Worm (Caenorhabditis elegans) whole organism, midembryonic: ENCODE results near the gene agxt-1.

ENCODE experiments used
- flt-1 ChIP-seq: fragments of 200-800 bp; sonication (Bioruptor generic); IDR thresholded peaks from 2 replicates; pipeline ENCODE4 v1.3.6; 2022; ENCODE audit warnings: missing genetic modification characterization, missing compliant biosample characterization
- klf-2 ChIP-seq: fragments of 200-800 bp; sonication (Bioruptor generic); conservative IDR thresholded peaks from 2 replicates; pipeline ENCODE4 v1.3.6; 2022; ENCODE audit warnings: missing genetic modification reagents, missing genetic modification characterization, missing compliant biosample characterization
- ztf-29 ChIP-seq: fragments of 200-800 bp; sonication (Bioruptor generic); IDR thresholded peaks from 2 replicates; pipeline ENCODE4 v1.3.6; 2022; ENCODE audit warnings: missing genetic modification reagents, missing genetic modification characterization, missing compliant biosample characterization

- TF ChIP-seq flt-1 (GFP tag; lab: Robert Waterston, UW) (no peak), ztf-29 (no peak), klf-2 (GFP tag; lab: Robert Waterston, UW) (no peak)
Measured at ce11 chrII:8895398-8895797, 50.0 kb downstream of the agxt-1 start.
